Fruit fly (Drosophila melanogaster): ENCODE results near the gene Prp40.
A peak's percentile ranks its signal among the peaks of the same experiment; 100 is the strongest.

The Prp40 gene

dm6 chr2L:3043647-3044046, 20.6 kb downstream of the Prp40 start, which contains the start of gene FASN2:
TSS of gene FASN2 (plus strand) at chr2L:3043947.
- TF ChIP-seq CG17328 (GFP tag; IDR thresholded peaks at IDR 0.05) (no peak), CG15011 (GFP tag; optimal IDR thresholded peaks at IDR 0.05) (no peak), CG13123 (GFP tag; optimal IDR thresholded peaks at IDR 0.05) (no peak), CG14441 (GFP tag; IDR thresholded peaks at IDR 0.05) (no peak), emc (GFP tag; optimal IDR thresholded peaks at IDR 0.05) (no peak), cwo (GFP tag; optimal IDR thresholded peaks at IDR 0.05) (no peak), yki (optimal IDR thresholded peaks at IDR 0.05) (no peak), pfk (GFP tag; optimal IDR thresholded peaks at IDR 0.05) (no peak), B-H2 (GFP tag; optimal IDR thresholded peaks at IDR 0.05) (no peak)

DNA sequence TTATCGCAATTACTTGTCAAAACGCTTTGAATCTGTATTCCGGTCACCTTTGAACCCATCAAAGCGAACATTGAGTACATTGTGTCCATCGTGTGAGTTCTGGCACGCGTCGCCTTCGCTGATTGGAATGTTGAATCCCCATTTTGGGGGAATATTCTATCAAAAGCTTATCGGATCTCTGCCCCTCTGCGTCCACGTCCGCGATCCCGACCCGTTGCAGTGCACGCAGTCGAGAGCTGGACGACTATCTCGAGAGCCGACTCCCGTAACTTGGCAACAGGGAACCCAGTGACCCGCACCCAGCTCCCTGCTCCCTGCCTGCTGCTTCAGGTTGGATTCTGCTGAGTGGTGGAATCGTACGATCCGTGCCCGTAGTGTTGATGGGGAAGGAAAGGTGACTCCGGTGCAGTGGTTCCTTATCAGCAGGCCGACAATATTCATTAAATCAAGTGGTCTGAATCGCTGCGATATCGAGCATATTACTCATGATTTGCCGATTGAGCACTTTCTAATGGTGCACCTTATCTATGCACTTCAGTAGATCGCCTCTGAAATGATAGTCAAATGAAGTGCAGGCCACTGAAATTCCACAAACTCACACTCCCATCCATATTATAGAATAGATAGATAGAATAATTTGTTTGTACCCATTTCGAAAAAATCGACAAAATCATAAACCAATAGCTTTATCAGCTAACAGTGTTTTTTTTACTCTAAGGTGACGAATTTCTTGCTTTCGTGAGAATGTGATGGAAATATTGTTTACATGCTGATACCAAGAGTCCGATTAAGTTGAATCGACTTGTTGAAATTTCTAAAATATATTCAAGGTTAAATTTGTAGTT, 21.9 kb downstream of the Prp40 start:
- TF ChIP-seq GATAe (GFP tag; conservative IDR thresholded peaks at IDR 0.05) (peak; percentile 9; the same call in 1 of the 2 replicates), Med (GFP tag) (peak; percentile 47), pho (GFP tag; optimal IDR thresholded peaks at IDR 0.05) (no peak), mirr (GFP tag; optimal IDR thresholded peaks at IDR 0.05) (peak; percentile 25), Taf1 (GFP tag; IDR thresholded peaks at IDR 0.05) (no peak), CG11456 (GFP tag; IDR thresholded peaks at IDR 0.05) (peak; percentile 69; the same call in 2 of the 3 replicates), CG7987 (GFP tag; optimal IDR thresholded peaks at IDR 0.05) (peak; percentile 0), Dip2 (GFP tag; IDR thresholded peaks at IDR 0.05) (no peak), exex (tag; optimal IDR thresholded peaks at IDR 0.05) (peak; percentile 81), grn (GFP tag; optimal IDR thresholded peaks at IDR 0.05) (peak; percentile 81), CG34376 (GFP tag; optimal IDR thresholded peaks at IDR 0.05) (peak; percentile 58)

dm6 chr2L:3055710-3056447, 32.9 kb downstream of the Prp40 start:
- TF ChIP-seq ken (GFP tag; IDR thresholded peaks at IDR 0.05) (no peak), CG7987 (GFP tag; optimal IDR thresholded peaks at IDR 0.05) (peak; percentile 91), CG3847 (GFP tag; IDR thresholded peaks at IDR 0.05) (peak; percentile 43; the same call in 1 of the 2 replicates), CG11456 (GFP tag; IDR thresholded peaks at IDR 0.05) (no peak), Opbp (GFP tag; IDR thresholded peaks at IDR 0.05; ENCODE audit: partially characterized antibody) (0 out of 3 replicates have a peak, but pooled peaks have one; percentile 52), twi (tag; optimal IDR thresholded peaks at IDR 0.05) (no peak), Elba2 (GFP tag; optimal IDR thresholded peaks at IDR 0.05) (no peak), Optix (GFP tag; IDR thresholded peaks at IDR 0.05) (no peak), Doc3 (GFP tag; IDR thresholded peaks at IDR 0.05; ENCODE audit: partially characterized antibody) (no peak), CG34224 (GFP tag; IDR thresholded peaks at IDR 0.05; ENCODE audit: partially characterized antibody) (peak; percentile 24; the same call in 1 of the 3 replicates), grau (tag; optimal IDR thresholded peaks at IDR 0.05) (peak; percentile 53), Xrp1 (GFP tag; IDR thresholded peaks at IDR 0.05) (no peak), Lhr (GFP tag; optimal IDR thresholded peaks at IDR 0.05) (no peak), HLH54F (GFP tag; optimal IDR thresholded peaks at IDR 0.05) (peak; percentile 49), Hr78 (GFP tag; optimal IDR thresholded peaks at IDR 0.05) (peak in 1 of 2 experiments; percentile 6), oc (tag; optimal IDR thresholded peaks at IDR 0.05) (no peak), Lim3 (GFP tag; IDR thresholded peaks at IDR 0.05) (no peak), CG4854 (GFP tag; optimal IDR thresholded peaks at IDR 0.05) (no peak), bowl (GFP tag; IDR thresholded peaks at IDR 0.05) (no peak), TFAM (GFP tag; optimal IDR thresholded peaks at IDR 0.05) (no peak), CG9817 (tag; optimal IDR thresholded peaks at IDR 0.05) (peak; percentile 5), abd-A (tag; optimal IDR thresholded peaks at IDR 0.05) (no peak), ftz-f1 (GFP tag; optimal IDR thresholded peaks at IDR 0.05) (no peak), otp (GFP tag; IDR thresholded peaks at IDR 0.05) (no peak), CG7928 (GFP tag; optimal IDR thresholded peaks at IDR 0.05) (no peak), stwl (tag; optimal IDR thresholded peaks at IDR 0.05) (no peak), CG12769 (tag; optimal IDR thresholded peaks at IDR 0.05) (no peak)
